Fruit fly (Drosophila melanogaster) whole organism, adult: Measurements from ENCODE around the gene CG31997.

Experiments used
- CG12768 ChIP-seq: fragments of 200-800 bp; sonication (Bioruptor generic); optimal IDR thresholded peaks from 2 replicates; lab custom pipeline; 2017; ENCODE audit warnings: missing biosample characterization, missing genetic modification characterization, mild to moderate bottlenecking, moderate library complexity, missing genetic modification reagents
- CG7045 ChIP-seq: fragments of 200-800 bp; sonication (Bioruptor generic); optimal IDR thresholded peaks from 2 replicates; lab custom pipeline; 2017; ENCODE audit warnings: missing biosample characterization, mild to moderate bottlenecking, missing genetic modification characterization
- CG7101 ChIP-seq: fragments of 200-800 bp; sonication (Bioruptor generic); optimal IDR thresholded peaks from 2 replicates; lab custom pipeline; 2018; ENCODE audit warnings: missing biosample characterization, mild to moderate bottlenecking, missing genetic modification characterization, moderate library complexity
- Hr96 ChIP-seq: fragments of 200-800 bp; sonication (Bioruptor generic); optimal IDR thresholded peaks from 2 replicates; lab custom pipeline; 2016; ENCODE audit warnings: missing biosample characterization, missing genetic modification characterization
- Mnt ChIP-seq: fragments of 200-800 bp; sonication (Bioruptor generic); optimal IDR thresholded peaks from 2 replicates; lab custom pipeline; 2016; ENCODE audit warnings: missing biosample characterization, mild to moderate bottlenecking, missing genetic modification characterization
- bab1 ChIP-seq: fragments of 200-800 bp; sonication (Bioruptor generic); optimal IDR thresholded peaks from 3 replicates; lab custom pipeline; 2019; ENCODE audit warnings: missing biosample characterization, mild to moderate bottlenecking, missing genetic modification characterization, moderate library complexity
- cnc ChIP-seq, 2 experiments: fragments of >200 bp; optimal IDR thresholded peaks; 2 replicates each; lab custom pipeline; 2017
- ovo ChIP-seq: fragments of 200-800 bp; sonication (Bioruptor generic); optimal IDR thresholded peaks from 2 replicates; lab custom pipeline; 2016; ENCODE audit warnings: missing biosample characterization, missing genetic modification characterization
- tj ChIP-seq: fragments of 200-800 bp; sonication (Bioruptor generic); optimal IDR thresholded peaks from 3 replicates; lab custom pipeline; 2017; ENCODE audit warnings: missing biosample characterization, mild to moderate bottlenecking, missing genetic modification characterization, moderate library complexity

- TF ChIP-seq CG7101 (no peak), Mnt (no peak), Hr96 (GFP tag; lab: Kevin White, UChicago) (no peak), ovo (GFP tag; lab: Kevin White, UChicago) (no peak), CG12768 (GFP tag; lab: Kevin White, UChicago) (no peak), bab1 (no peak), CG7045 (GFP tag; lab: Kevin White, UChicago) (no peak), tj (GFP tag; lab: Kevin White, UChicago) (no peak), cnc (optimal IDR thresholded peaks at IDR 0.05; lab: Kevin White, UChicago) (no peak)
Measured at dm6 chr4:128884-129457, 26.9 kb downstream of the CG31997 start.
